Fruit fly (Drosophila melanogaster) whole organism, embryonic: ENCODE measurements around the gene CG5235.

Experiments used
- Aef1 ChIP-seq: fragments of 200-800 bp; sonication (Bioruptor generic); IDR thresholded peaks from 3 replicates; pipeline ENCODE4 v1.3.6; 2022; ENCODE audit warnings: missing biosample characterization, missing genetic modification characterization
- Antp ChIP-seq: fragments of 200-800 bp; sonication (Bioruptor generic); optimal IDR thresholded peaks from 3 replicates; lab custom pipeline; 2016; ENCODE audit warnings: missing biosample characterization, missing genetic modification characterization
- Asciz ChIP-seq: fragments of 200-800 bp; sonication (Bioruptor generic); optimal IDR thresholded peaks from 2 replicates; lab custom pipeline; 2017; ENCODE audit warnings: missing biosample characterization, mild to moderate bottlenecking, missing genetic modification characterization, missing genetic modification reagents
- CG10147 ChIP-seq: fragments of 200-800 bp; sonication (Bioruptor generic); optimal IDR thresholded peaks from 2 replicates; lab custom pipeline; 2019; ENCODE audit warnings: missing biosample characterization, mild to moderate bottlenecking, missing genetic modification characterization, moderate library complexity
- CG10654 ChIP-seq: fragments of 200-800 bp; sonication (Bioruptor generic); optimal IDR thresholded peaks from 2 replicates; lab custom pipeline; 2016; ENCODE audit warnings: missing biosample characterization, missing genetic modification characterization
- CG10959 ChIP-seq: fragments of 200-800 bp; sonication (Bioruptor generic); IDR thresholded peaks from 2 replicates; pipeline ENCODE4 v1.3.6; 2022; ENCODE audit warnings: missing biosample characterization, missing genetic modification characterization
- CG11723 ChIP-seq: fragments of 200-800 bp; sonication (Bioruptor generic); optimal IDR thresholded peaks from 2 replicates; lab custom pipeline; 2017; ENCODE audit warnings: missing biosample characterization, mild to moderate bottlenecking, missing genetic modification characterization
- CG12391 ChIP-seq: fragments of 200-800 bp; sonication (Bioruptor generic); optimal IDR thresholded peaks from 3 replicates; lab custom pipeline; 2018; ENCODE audit warnings: missing biosample characterization, mild to moderate bottlenecking, missing genetic modification characterization, moderate library complexity
- CG12769 ChIP-seq: fragments of 200-800 bp; sonication (Bioruptor generic); optimal IDR thresholded peaks from 2 replicates; lab custom pipeline; 2019; ENCODE audit warnings: missing biosample characterization, mild to moderate bottlenecking, missing genetic modification characterization, moderate library complexity
- CG17361 ChIP-seq: fragments of 200-800 bp; sonication (Bioruptor generic); IDR thresholded peaks from 3 replicates; pipeline ENCODE4 v1.3.6; 2022; ENCODE audit warnings: missing biosample characterization, missing genetic modification characterization
- CG18599 ChIP-seq: fragments of 200-800 bp; sonication (Bioruptor generic); optimal IDR thresholded peaks from 3 replicates; lab custom pipeline; 2017; ENCODE audit warnings: missing biosample characterization, missing genetic modification characterization, mild to moderate bottlenecking, moderate library complexity, missing genetic modification reagents
- CG2202 ChIP-seq: fragments of 200-800 bp; sonication (Bioruptor generic); optimal IDR thresholded peaks from 2 replicates; lab custom pipeline; 2018; ENCODE audit warnings: missing biosample characterization, mild to moderate bottlenecking, missing genetic modification characterization
- CG3065 ChIP-seq: fragments of 200-800 bp; sonication (Bioruptor generic); optimal IDR thresholded peaks from 2 replicates; lab custom pipeline; 2016; ENCODE audit warnings: missing biosample characterization, missing genetic modification characterization
- CG3281 ChIP-seq: fragments of 200-800 bp; sonication (Bioruptor generic); optimal IDR thresholded peaks from 3 replicates; lab custom pipeline; 2017; ENCODE audit warnings: missing biosample characterization, mild to moderate bottlenecking, missing genetic modification characterization
- CG4328 ChIP-seq: fragments of 200-800 bp; sonication (Bioruptor generic); optimal IDR thresholded peaks from 3 replicates; lab custom pipeline; 2017; ENCODE audit warnings: missing biosample characterization, missing genetic modification reagents, missing genetic modification characterization
- CG4424 ChIP-seq: fragments of 200-800 bp; sonication (Bioruptor generic); optimal IDR thresholded peaks from 3 replicates; lab custom pipeline; 2016; ENCODE audit warnings: missing biosample characterization, missing genetic modification characterization
- CG4820 ChIP-seq: fragments of 200-800 bp; sonication (Bioruptor generic); optimal IDR thresholded peaks from 3 replicates; lab custom pipeline; 2016; ENCODE audit warnings: missing biosample characterization, missing genetic modification characterization
- CG7786 ChIP-seq: fragments of 200-800 bp; sonication (Bioruptor generic); optimal IDR thresholded peaks from 2 replicates; lab custom pipeline; 2016; ENCODE audit warnings: missing biosample characterization, missing genetic modification characterization
- CG8388 ChIP-seq: fragments of 200-800 bp; sonication (Bioruptor generic); optimal IDR thresholded peaks from 2 replicates; lab custom pipeline; 2019; ENCODE audit warnings: missing biosample characterization, mild to moderate bottlenecking, missing genetic modification characterization, moderate library complexity
- CG8924 ChIP-seq: fragments of 200-800 bp; optimal IDR thresholded peaks from 3 replicates; lab custom pipeline; 2019; ENCODE audit warnings: missing biosample characterization, mild to moderate bottlenecking, missing genetic modification characterization, moderate library complexity
- D ChIP-seq, 2 experiments: fragments of 200-800 bp in 1 of 2; fragments of >200 bp in 1 of 2; sonication (Bioruptor generic) in 1 of 2; optimal IDR thresholded peaks; 2 replicates in 1 of 2; 3 replicates in 1 of 2; lab custom pipeline; 2017; ENCODE audit warnings: mild to moderate bottlenecking in 1 of 2, missing biosample characterization in 1 of 2, missing genetic modification characterization in 1 of 2, missing genetic modification reagents in 1 of 2
- Elba2 ChIP-seq: fragments of 200-800 bp; sonication (Bioruptor generic); optimal IDR thresholded peaks from 3 replicates; lab custom pipeline; 2016; ENCODE audit warnings: missing biosample characterization, missing genetic modification characterization
- Lhr ChIP-seq: fragments of 200-800 bp; sonication (Bioruptor generic); optimal IDR thresholded peaks from 3 replicates; lab custom pipeline; 2017; ENCODE audit warnings: mild to moderate bottlenecking, missing biosample characterization, missing genetic modification reagents, missing genetic modification characterization
- Lpt ChIP-seq: fragments of >200 bp; optimal IDR thresholded peaks from 2 replicates; lab custom pipeline; 2018; ENCODE audit warnings: missing biosample characterization, missing genetic modification characterization
- MESR4 ChIP-seq: fragments of 200-800 bp; sonication (Bioruptor generic); optimal IDR thresholded peaks from 2 replicates; lab custom pipeline; 2018; ENCODE audit warnings: missing biosample characterization, mild to moderate bottlenecking, missing genetic modification characterization, moderate library complexity
- Myb ChIP-seq: fragments of 200-800 bp; sonication (Bioruptor generic); optimal IDR thresholded peaks from 2 replicates; lab custom pipeline; 2016; ENCODE audit warnings: missing biosample characterization, missing genetic modification characterization
- NC2α ChIP-seq: fragments of 200-800 bp; sonication (Bioruptor generic); optimal IDR thresholded peaks from 2 replicates; lab custom pipeline; 2016; ENCODE audit warnings: missing biosample characterization, missing genetic modification characterization
- Nf-YB ChIP-seq: fragments of 200-800 bp; sonication (Bioruptor generic); optimal IDR thresholded peaks from 3 replicates; lab custom pipeline; 2019; ENCODE audit warnings: missing biosample characterization, mild to moderate bottlenecking, missing genetic modification characterization, moderate library complexity
- Ssrp ChIP-seq: fragments of 200-800 bp; sonication (Bioruptor generic); optimal IDR thresholded peaks from 2 replicates; lab custom pipeline; 2018; ENCODE audit warnings: missing biosample characterization, mild to moderate bottlenecking, missing genetic modification characterization, moderate library complexity
- ap ChIP-seq: fragments of 200-800 bp; sonication (Bioruptor generic); IDR thresholded peaks from 2 replicates; pipeline ENCODE4 v1.3.6; 2022; ENCODE audit warnings: missing biosample characterization, missing genetic modification characterization
- bab2 ChIP-seq: fragments of 200-800 bp; sonication (Bioruptor generic); optimal IDR thresholded peaks from 2 replicates; lab custom pipeline; 2016; ENCODE audit warnings: missing biosample characterization, missing genetic modification characterization
- croc ChIP-seq: fragments of 200-800 bp; sonication (Bioruptor generic); conservative IDR thresholded peaks from 3 replicates; pipeline ENCODE4 v1.3.6; 2022; ENCODE audit warnings: missing biosample characterization, missing genetic modification characterization
- crol ChIP-seq: fragments of 200-800 bp; sonication (Bioruptor generic); IDR thresholded peaks from 2 replicates; pipeline ENCODE4 v1.3.6; 2022; ENCODE audit warnings: missing biosample characterization, missing genetic modification characterization
- dan ChIP-seq: fragments of 200-800 bp; sonication (Bioruptor generic); IDR thresholded peaks from 2 replicates; pipeline ENCODE4 v1.3.6; 2022; ENCODE audit warnings: missing biosample characterization, missing genetic modification characterization
- emc ChIP-seq: fragments of 200-800 bp; sonication (Bioruptor generic); optimal IDR thresholded peaks from 2 replicates; lab custom pipeline; 2016; ENCODE audit warnings: missing biosample characterization, missing genetic modification characterization
- ems ChIP-seq: fragments of 200-800 bp; sonication (Bioruptor generic); optimal IDR thresholded peaks from 3 replicates; lab custom pipeline; 2016; ENCODE audit warnings: missing biosample characterization, missing genetic modification characterization
- ewg ChIP-seq: fragments of 200-800 bp; sonication (Bioruptor generic); optimal IDR thresholded peaks from 3 replicates; lab custom pipeline; 2017; ENCODE audit warnings: mild to moderate bottlenecking, missing biosample characterization, missing genetic modification reagents, missing genetic modification characterization
- hb ChIP-seq: fragments of 200-800 bp; sonication (Bioruptor generic); IDR thresholded peaks from 3 replicates; pipeline ENCODE4 v1.3.6; 2022; ENCODE audit warnings: missing biosample characterization, missing genetic modification characterization; ENCODE audit not compliant: partially characterized antibody
- hth ChIP-seq: fragments of >200 bp; optimal IDR thresholded peaks from 2 replicates; lab custom pipeline; 2017; ENCODE audit warnings: inconsistent platforms
- ind ChIP-seq: fragments of 200-800 bp; sonication (Bioruptor generic); optimal IDR thresholded peaks from 3 replicates; lab custom pipeline; 2016; ENCODE audit warnings: missing biosample characterization, missing genetic modification characterization
- lilli ChIP-seq: fragments of 200-800 bp; sonication (Bioruptor generic); optimal IDR thresholded peaks from 3 replicates; lab custom pipeline; 2016; ENCODE audit warnings: missing biosample characterization, missing genetic modification characterization
- lola ChIP-seq, 3 experiments: fragments of >200 bp in 2 of 3; fragments of 200-800 bp in 1 of 3; sonication (Bioruptor generic) in 1 of 3; optimal IDR thresholded peaks; 2 replicates each; lab custom pipeline; 2017 to 2019; ENCODE audit warnings: missing biosample characterization in 3 of 3, missing genetic modification characterization in 3 of 3, mild to moderate bottlenecking in 1 of 3, moderate library complexity in 1 of 3
- pita ChIP-seq: fragments of 200-800 bp; sonication (Bioruptor generic); optimal IDR thresholded peaks from 2 replicates; lab custom pipeline; 2017; ENCODE audit warnings: missing biosample characterization, mild to moderate bottlenecking, missing genetic modification characterization
- pum ChIP-seq: fragments of 200-800 bp; sonication (Bioruptor generic); optimal IDR thresholded peaks from 2 replicates; lab custom pipeline; 2016; ENCODE audit warnings: missing biosample characterization, missing genetic modification characterization
- shn ChIP-seq: fragments of 200-800 bp; sonication (Bioruptor generic); optimal IDR thresholded peaks from 3 replicates; lab custom pipeline; 2016; ENCODE audit warnings: missing biosample characterization, missing genetic modification characterization
- sob ChIP-seq: fragments of 200-800 bp; sonication (Bioruptor generic); IDR thresholded peaks from 2 replicates; pipeline ENCODE4 v1.3.6; 2022; ENCODE audit warnings: missing biosample characterization, missing genetic modification characterization
- tll ChIP-seq, 2 experiments: fragments of 200-800 bp in 1 of 2; fragments of >200 bp in 1 of 2; sonication (Bioruptor generic) in 1 of 2; optimal IDR thresholded peaks; 2 replicates each; lab custom pipeline; 2017 to 2019; ENCODE audit warnings: missing biosample characterization in 2 of 2, missing genetic modification characterization in 2 of 2, mild to moderate bottlenecking in 1 of 2, moderate library complexity in 1 of 2
- tna ChIP-seq: fragments of 200-800 bp; sonication (Bioruptor generic); IDR thresholded peaks from 2 replicates; pipeline ENCODE4 v1.3.6; 2022; ENCODE audit warnings: missing biosample characterization, missing genetic modification characterization; ENCODE audit not compliant: partially characterized antibody
- unpg ChIP-seq: fragments of 200-800 bp; sonication (Bioruptor generic); optimal IDR thresholded peaks from 3 replicates; lab custom pipeline; 2018; ENCODE audit warnings: missing biosample characterization, mild to moderate bottlenecking, missing genetic modification characterization, moderate library complexity

The CG5235 gene

DNA sequence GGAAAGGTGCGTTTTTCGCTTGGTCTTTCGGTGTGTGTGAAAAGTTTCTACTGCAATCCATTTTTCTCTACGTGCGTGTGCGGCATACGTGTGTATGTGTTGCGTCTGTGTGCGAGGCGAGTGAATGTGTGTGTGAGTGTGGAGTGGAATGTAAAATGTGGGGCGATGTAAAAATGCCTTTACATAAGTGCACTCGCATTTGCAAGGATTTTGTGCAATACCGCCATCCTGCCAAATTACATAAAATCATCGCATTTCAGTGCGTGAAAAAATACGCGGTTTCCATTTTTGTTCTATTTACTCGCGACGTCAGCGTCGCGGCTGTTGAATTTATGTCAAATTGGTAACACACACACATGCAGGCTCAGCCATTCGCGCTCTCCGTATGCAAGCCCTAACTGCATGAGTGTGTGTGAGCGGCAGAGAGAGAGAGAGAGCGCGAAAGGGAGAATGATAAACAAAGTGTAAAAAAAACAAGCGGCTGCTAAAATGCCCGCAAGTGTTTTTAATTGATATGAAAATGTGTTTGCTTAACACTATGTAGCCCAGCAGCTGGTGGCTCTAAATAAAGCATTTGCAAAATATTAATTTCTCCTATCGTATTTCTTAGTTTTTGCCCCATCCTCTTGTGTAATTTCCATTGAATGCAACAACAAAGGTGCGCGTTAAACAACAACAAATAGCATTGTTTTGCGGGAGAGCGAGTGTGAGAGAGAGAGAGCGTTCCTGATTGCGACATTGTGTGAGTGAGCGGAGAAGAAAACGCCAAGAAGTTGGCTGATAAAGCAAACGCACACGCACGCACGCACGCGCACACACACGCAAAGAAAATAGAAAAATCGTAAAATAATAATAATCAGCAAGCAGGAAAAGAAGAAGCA is 37.8 kb downstream of the CG5235 start (continued):
- no peak for TF ChIP-seq CG3065
- peak; percentile 31 for TF ChIP-seq ewg
- no peak for TF ChIP-seq pita (GFP tag; lab: Kevin White, UChicago)
- no peak for TF ChIP-seq CG4424 (GFP tag; lab: Kevin White, UChicago)
- no peak for TF ChIP-seq Lpt (GFP tag; lab: Kevin White, UChicago)
- TF ChIP-seq NC2α (GFP tag; lab: Kevin White, UChicago), result no peak
- no peak for TF ChIP-seq Antp
- TF ChIP-seq Myb (GFP tag; lab: Kevin White, UChicago), result no peak
- no peak for TF ChIP-seq emc (GFP tag; lab: Kevin White, UChicago)
- no peak for TF ChIP-seq MESR4
- TF ChIP-seq ems, result no peak
- no peak for TF ChIP-seq CG4328 (GFP tag; lab: Kevin White, UChicago)
- TF ChIP-seq lilli (GFP tag; lab: Kevin White, UChicago), result no peak
- TF ChIP-seq ap (GFP tag; lab: Robert Waterston, UW), result no peak
- TF ChIP-seq D (optimal IDR thresholded peaks at IDR 0.05; lab: Kevin White, UChicago), result peak; percentile 80
- TF ChIP-seq D (GFP tag; optimal IDR thresholded peaks at IDR 0.05; lab: Kevin White, UChicago), result peak; percentile 25
- TF ChIP-seq CG3281 (GFP tag; lab: Kevin White, UChicago), result no peak
- TF ChIP-seq tll (GFP tag; optimal IDR thresholded peaks at IDR 0.05; lab: Kevin White, UChicago), result peak in 1 of 2 experiments; percentile 83
- no peak for TF ChIP-seq croc (GFP tag; lab: Robert Waterston, UW)
- no peak for TF ChIP-seq CG2202
- no peak for TF ChIP-seq CG10959
- no peak for TF ChIP-seq hth
- TF ChIP-seq bab2, result no peak
- no peak for TF ChIP-seq CG12769 (tag; lab: Kevin White, UChicago)
- TF ChIP-seq shn (GFP tag; lab: Kevin White, UChicago), result no peak
- no peak for TF ChIP-seq hb
- no peak for TF ChIP-seq Lhr
- no peak for TF ChIP-seq CG18599 (GFP tag; lab: Kevin White, UChicago)
- no peak for TF ChIP-seq ind (GFP tag; lab: Kevin White, UChicago)
- TF ChIP-seq Aef1 (GFP tag; lab: Robert Waterston, UW), result peak; percentile 32; the same call in 2 of the 3 replicates
- no peak for TF ChIP-seq unpg (GFP tag; lab: Kevin White, UChicago)

- TF ChIP-seq tna (GFP tag; lab: Robert Waterston, UW) (no peak; the same call in 1 of the 2 replicates), CG11723 (GFP tag; lab: Kevin White, UChicago) (no peak), Nf-YB (GFP tag; lab: Kevin White, UChicago) (peak; percentile 22), Ssrp (no peak), sob (peak; percentile 34; the same call in 1 of the 2 replicates), CG8388 (no peak), CG4820 (no peak), Asciz (peak; percentile 18), NC2α (GFP tag; lab: Kevin White, UChicago) (no peak), CG12391 (peak; percentile 45), lola (GFP tag; optimal IDR thresholded peaks at IDR 0.05; lab: Kevin White, UChicago) (no peak), pum (GFP tag; lab: Kevin White, UChicago) (no peak), CG17361 (no peak), CG8924 (tag; lab: Kevin White, UChicago) (peak; percentile 5), Elba2 (GFP tag; lab: Kevin White, UChicago) (no peak), bab2 (no peak), CG10147 (peak; percentile 9), dan (GFP tag; lab: Robert Waterston, UW) (no peak), crol (no peak), CG10654 (no peak), CG7786 (no peak)
Observed at dm6 chr3L:16051719-16052122, 38.5 kb downstream of the CG5235 start, which contains the start of gene Mbs. Mbs (plus strand) TSS chr3L:16051959.
